Fruit fly (Drosophila melanogaster): ENCODE results near the gene CG15484.

CG15484 gene

dm6 chr2L:12700381-12700963, 7.0 kb downstream of the CG15484 start, which contains the start of gene CG17036 (continued):
- TF ChIP-seq ssp (GFP tag; IDR thresholded peaks at IDR 0.05) (no peak), trh (GFP tag; optimal IDR thresholded peaks at IDR 0.05) (no peak), H15 (GFP tag; IDR thresholded peaks at IDR 0.05) (no peak), CG12391 (tag; optimal IDR thresholded peaks at IDR 0.05) (peak; percentile 40), unc-4 (GFP tag; IDR thresholded peaks at IDR 0.05; ENCODE audit: partially characterized antibody) (no peak), sens-2 (GFP tag; IDR thresholded peaks at IDR 0.05) (no peak), CG2712 (tag; optimal IDR thresholded peaks at IDR 0.05) (peak; percentile 36), insv (GFP tag; optimal IDR thresholded peaks at IDR 0.05) (no peak), chinmo (GFP tag; IDR thresholded peaks at IDR 0.05; ENCODE audit: partially characterized antibody) (0 out of 4 replicates have a peak, but pooled peaks have one; percentile 51), eve (GFP tag; optimal IDR thresholded peaks at IDR 0.05) (no peak), inv (GFP tag; IDR thresholded peaks at IDR 0.05; ENCODE audit: partially characterized antibody) (no peak), CG31224 (GFP tag; IDR thresholded peaks at IDR 0.05) (no peak; the same call in 1 of the 2 replicates), CG3281 (GFP tag; optimal IDR thresholded peaks at IDR 0.05) (peak; percentile 52), CG4424 (GFP tag; optimal IDR thresholded peaks at IDR 0.05) (no peak), CG13894 (tag; optimal IDR thresholded peaks at IDR 0.05) (no peak), luna (GFP tag; optimal IDR thresholded peaks at IDR 0.05) (no peak), MBD-R2 (GFP tag; IDR thresholded peaks at IDR 0.05) (no peak; the same call in 1 of the 2 replicates), lilli (GFP tag; optimal IDR thresholded peaks at IDR 0.05) (no peak), tll (GFP tag; optimal IDR thresholded peaks at IDR 0.05) (no peak), tap (tag; optimal IDR thresholded peaks at IDR 0.05) (no peak), peb (GFP tag; IDR thresholded peaks at IDR 0.05) (no peak), hb (GFP tag; IDR thresholded peaks at IDR 0.05; ENCODE audit: partially characterized antibody) (no peak), CG6689 (GFP tag; IDR thresholded peaks at IDR 0.05) (no peak), so (GFP tag; IDR thresholded peaks at IDR 0.05) (no peak), CG9609 (GFP tag; optimal IDR thresholded peaks at IDR 0.05) (no peak), HHEX (GFP tag; optimal IDR thresholded peaks at IDR 0.05) (peak; percentile 48), CG15479 (GFP tag; optimal IDR thresholded peaks at IDR 0.05) (no peak), repo (GFP tag; optimal IDR thresholded peaks at IDR 0.05) (no peak), CG9727 (GFP tag; optimal IDR thresholded peaks at IDR 0.05) (peak; percentile 52), CG17385 (GFP tag; optimal IDR thresholded peaks at IDR 0.05) (no peak), CG18476 (GFP tag; optimal IDR thresholded peaks at IDR 0.05) (no peak), CG15601 (tag; optimal IDR thresholded peaks at IDR 0.05) (no peak), CG10543 (GFP tag; optimal IDR thresholded peaks at IDR 0.05) (peak; percentile 11), E2f1 (GFP tag; IDR thresholded peaks at IDR 0.05) (0 out of 2 replicates have a peak, but pooled peaks have one; percentile 15), Xbp1 (GFP tag; optimal IDR thresholded peaks at IDR 0.05) (no peak), fd102C (GFP tag; optimal IDR thresholded peaks at IDR 0.05) (no peak), gro (GFP tag; optimal IDR thresholded peaks at IDR 0.05) (no peak), CG17912 (GFP tag; optimal IDR thresholded peaks at IDR 0.05) (no peak), ab (GFP tag; optimal IDR thresholded peaks at IDR 0.05) (no peak), CG11398 (GFP tag; optimal IDR thresholded peaks at IDR 0.05) (no peak), Bgb (GFP tag; IDR thresholded peaks at IDR 0.05; ENCODE audit: partially characterized antibody) (no peak), fd3F (GFP tag; optimal IDR thresholded peaks at IDR 0.05) (no peak), Hr51 (GFP tag; optimal IDR thresholded peaks at IDR 0.05) (no peak), Jarid2 (GFP tag; optimal IDR thresholded peaks at IDR 0.05) (peak; percentile 8), dysf (GFP tag; IDR thresholded peaks at IDR 0.05) (peak; percentile 43; the same call in 1 of the 3 replicates), Doc2 (GFP tag; IDR thresholded peaks at IDR 0.05) (no peak), CG10366 (GFP tag; IDR thresholded peaks at IDR 0.05) (0 out of 2 replicates have a peak, but pooled peaks have one; percentile 13), CG9437 (GFP tag; optimal IDR thresholded peaks at IDR 0.05) (peak; percentile 10), prd (optimal IDR thresholded peaks at IDR 0.05) (no peak), prd (GFP tag; IDR thresholded peaks at IDR 0.05) (peak; percentile 37; the same call in 1 of the 3 replicates)

Data from whole organism, embryonic.